Fruit fly (Drosophila melanogaster): Measurements from ENCODE around the gene CG13947.

The CG13947 gene

dm6 chr2L:773247-773646 is 5.7 kb upstream of the CG13947 start, which contains the start of gene CG12506:
Gene CG12506 (plus strand): TSS chr2L:773547.
- TF ChIP-seq fkh (GFP tag; optimal IDR thresholded peaks at IDR 0.05), result peak; percentile 7
- TF ChIP-seq Hr39 (GFP tag; optimal IDR thresholded peaks at IDR 0.05), result no peak

dm6 chr2L:776236-776635 is 2.7 kb upstream of the CG13947 start, which contains the start of gene CG13946:
Gene CG13946 (plus strand): TSS chr2L:776536.
- TF ChIP-seq CG11902 (GFP tag; optimal IDR thresholded peaks at IDR 0.05) (no peak), fkh (GFP tag; optimal IDR thresholded peaks at IDR 0.05) (peak; percentile 3)

dm6 chr2L:780182-780581 is 1.2 kb downstream of the CG13947 start, which contains the start of gene Gr21a:
Gene Gr21a (plus strand): TSS chr2L:780482.
- TF ChIP-seq CG6276 (GFP tag; optimal IDR thresholded peaks at IDR 0.05) (no peak), CG6854 (GFP tag; optimal IDR thresholded peaks at IDR 0.05) (no peak), Eip75B (GFP tag; optimal IDR thresholded peaks at IDR 0.05) (no peak), CG34406 (GFP tag; optimal IDR thresholded peaks at IDR 0.05) (no peak), fd85E (GFP tag; optimal IDR thresholded peaks at IDR 0.05) (no peak), Blimp-1 (GFP tag; optimal IDR thresholded peaks at IDR 0.05) (no peak), CG6792 (GFP tag; optimal IDR thresholded peaks at IDR 0.05) (no peak), CG10631 (GFP tag; optimal IDR thresholded peaks at IDR 0.05) (no peak), CG31627 (GFP tag; optimal IDR thresholded peaks at IDR 0.05) (no peak)

dm6 chr2L:780851-781250 is 1.9 kb downstream of the CG13947 start:
- TF ChIP-seq esn (GFP tag; optimal IDR thresholded peaks at IDR 0.05) (no peak), net (GFP tag; optimal IDR thresholded peaks at IDR 0.05) (no peak), salr (GFP tag; optimal IDR thresholded peaks at IDR 0.05) (no peak), Lpt (GFP tag; optimal IDR thresholded peaks at IDR 0.05) (no peak), CG8119 (GFP tag; IDR thresholded peaks at IDR 0.05) (no peak), OdsH (GFP tag; optimal IDR thresholded peaks at IDR 0.05) (no peak), lz (GFP tag; optimal IDR thresholded peaks at IDR 0.05) (no peak), achi (GFP tag; optimal IDR thresholded peaks at IDR 0.05) (no peak), CG10631 (GFP tag; optimal IDR thresholded peaks at IDR 0.05) (no peak)

- TF ChIP-seq Hr39 (GFP tag; optimal IDR thresholded peaks at IDR 0.05) (no peak), pdm3 (GFP tag; optimal IDR thresholded peaks at IDR 0.05) (no peak), lz (GFP tag; optimal IDR thresholded peaks at IDR 0.05) (no peak), net (GFP tag; optimal IDR thresholded peaks at IDR 0.05) (no peak), CG8632 (GFP tag; optimal IDR thresholded peaks at IDR 0.05) (no peak), CG9139 (GFP tag; optimal IDR thresholded peaks at IDR 0.05) (no peak), fd85E (GFP tag; optimal IDR thresholded peaks at IDR 0.05) (no peak)
Measured at dm6 chr2L:784036-784435, 5.1 kb downstream of the CG13947 start, which contains the start of gene CG3544. Gene CG3544 (plus strand): TSS chr2L:784336.

dm6 chr2L:789966-790365 is 11.0 kb downstream of the CG13947 start:
- TF ChIP-seq CG8119 (GFP tag; IDR thresholded peaks at IDR 0.05) (no peak), ss (GFP tag; optimal IDR thresholded peaks at IDR 0.05) (no peak), fkh (GFP tag; optimal IDR thresholded peaks at IDR 0.05) (peak; percentile 53), CG1621 (tag; optimal IDR thresholded peaks at IDR 0.05) (no peak), CG31627 (GFP tag; optimal IDR thresholded peaks at IDR 0.05) (no peak), svp (GFP tag) (peak; percentile 39)

dm6 chr2L:790698-791097 is 11.7 kb downstream of the CG13947 start, which contains the start of gene Pkg21D:
Gene Pkg21D (minus strand): TSS chr2L:790798.
- TF ChIP-seq Sox15 (GFP tag; optimal IDR thresholded peaks at IDR 0.05) (no peak), CG6808 (GFP tag; optimal IDR thresholded peaks at IDR 0.05) (no peak), dac (GFP tag; optimal IDR thresholded peaks at IDR 0.05) (no peak), CG8119 (GFP tag; IDR thresholded peaks at IDR 0.05) (no peak), CG6854 (GFP tag; optimal IDR thresholded peaks at IDR 0.05) (no peak), CG11762 (GFP tag; optimal IDR thresholded peaks at IDR 0.05; ENCODE audit: insufficient read depth) (no peak), CG10631 (GFP tag; optimal IDR thresholded peaks at IDR 0.05) (no peak), CG7368 (GFP tag; optimal IDR thresholded peaks at IDR 0.05) (no peak), CG1621 (tag; optimal IDR thresholded peaks at IDR 0.05) (no peak), CG31627 (GFP tag; optimal IDR thresholded peaks at IDR 0.05) (no peak), CG6792 (GFP tag; optimal IDR thresholded peaks at IDR 0.05) (no peak)

All from whole organism, prepupa.